Worm (Caenorhabditis elegans): Measurements from ENCODE around the gene F59A6.10.

ce11 chrII:4954099-4954959 lies 49.4 kb upstream of the F59A6.10 start:
- TF ChIP-seq him-1 (tag; optimal IDR thresholded peaks at IDR 0.05) (no peak), W03F9.2 (tag; optimal IDR thresholded peaks at IDR 0.05) (no peak), dao-5 (tag; optimal IDR thresholded peaks at IDR 0.05) (no peak)
